Fruit fly (Drosophila melanogaster): ENCODE measurements around the gene CG10584.

DNA sequence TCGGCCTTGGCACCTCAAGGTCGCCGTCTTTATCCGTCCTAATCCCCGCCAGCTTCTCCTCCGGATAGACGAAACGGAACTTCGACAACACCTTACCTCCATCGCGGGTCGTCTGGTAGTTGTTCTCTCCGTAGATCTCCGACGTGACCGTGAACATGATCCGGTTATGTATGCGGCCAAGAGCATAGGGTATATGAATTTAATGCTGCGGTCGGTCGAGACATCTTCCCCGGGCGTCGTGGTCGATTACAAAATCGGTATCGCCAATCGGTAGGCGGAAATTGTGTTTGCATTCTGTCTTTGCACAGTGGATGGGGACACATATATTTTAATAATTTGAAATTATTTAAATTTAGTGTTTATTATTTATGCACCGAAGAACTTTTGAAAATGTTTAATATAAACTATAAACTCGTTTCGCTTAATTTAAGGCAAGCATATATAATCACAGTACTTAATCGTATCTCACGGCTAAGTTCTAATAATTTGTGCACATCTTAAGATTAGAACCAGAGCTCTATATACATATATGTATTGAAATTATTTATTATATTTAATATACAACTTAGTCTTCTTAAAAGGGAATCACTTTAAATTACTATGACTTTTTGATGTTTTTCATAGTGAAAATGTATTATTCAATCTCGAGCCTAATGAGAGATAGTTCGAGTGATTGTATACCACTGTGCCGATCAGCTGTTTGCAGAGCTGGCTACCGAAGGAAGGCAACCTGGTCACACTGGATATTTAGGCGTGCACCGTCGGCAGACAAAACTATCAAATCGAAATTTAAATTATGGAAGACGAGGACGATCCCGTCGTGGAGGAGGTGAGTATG is at the start of gene CG10584, which contains the start of gene Polr3E:
- TF ChIP-seq pan (optimal IDR thresholded peaks at IDR 0.05) (no peak), psq (optimal IDR thresholded peaks at IDR 0.05) (no peak), Dll (optimal IDR thresholded peaks at IDR 0.05) (no peak), usp (GFP tag; optimal IDR thresholded peaks at IDR 0.05) (no peak)
